Worm (Caenorhabditis elegans) whole organism, L3 larva: Measurements from ENCODE around the gene pbs-6.
A peak's percentile ranks its signal among the peaks of the same experiment; 100 is the strongest.

Experiments
- elt-1 ChIP-seq: fragments of 150-350 bp; optimal IDR thresholded peaks from 2 replicates; lab custom pipeline; 2014; ENCODE audit warnings: missing biosample characterization, missing genetic modification characterization
- elt-2 ChIP-seq: sonication (generic microtip); optimal IDR thresholded peaks from 2 replicates; lab custom pipeline; 2016; ENCODE audit warnings: missing genetic modification reagents, mild to moderate bottlenecking, missing genetic modification characterization, missing compliant biosample characterization
- elt-3 ChIP-seq, 3 experiments: fragments of 150-350 bp in 1 of 3; sonication (generic microtip) in 2 of 3; optimal IDR thresholded peaks; 2 replicates in 2 of 3; 4 replicates in 1 of 3; lab custom pipeline; 2014 to 2017; ENCODE audit warnings: missing biosample characterization in 3 of 3, missing genetic modification characterization in 3 of 3
- jun-1 ChIP-seq: fragments of 150-350 bp; optimal IDR thresholded peaks from 2 replicates; lab custom pipeline; 2014; ENCODE audit warnings: missing biosample characterization, missing genetic modification reagents, missing genetic modification characterization
- lin-15B ChIP-seq: fragments of 150-350 bp; optimal IDR thresholded peaks from 2 replicates; lab custom pipeline; 2014; ENCODE audit warnings: missing biosample characterization, missing genetic modification characterization
- lin-39 ChIP-seq: fragments of 150-350 bp; optimal IDR thresholded peaks from 2 replicates; lab custom pipeline; 2018; ENCODE audit warnings: missing biosample characterization, missing genetic modification reagents, missing genetic modification characterization
- nhr-28 ChIP-seq: fragments of 150-350 bp; optimal IDR thresholded peaks from 2 replicates; lab custom pipeline; 2014; ENCODE audit warnings: missing biosample characterization, missing genetic modification characterization
- nhr-76 ChIP-seq: fragments of 150-350 bp; sonication (generic microtip); optimal IDR thresholded peaks from 5 replicates; lab custom pipeline; 2014; ENCODE audit warnings: missing biosample characterization, missing genetic modification characterization
- nhr-77 ChIP-seq: fragments of 150-350 bp; optimal IDR thresholded peaks from 2 replicates; lab custom pipeline; 2014; ENCODE audit warnings: missing biosample characterization, missing genetic modification characterization
- skn-1 ChIP-seq: fragments of 150-350 bp; optimal IDR thresholded peaks from 2 replicates; lab custom pipeline; 2014; ENCODE audit warnings: missing biosample characterization, missing genetic modification characterization
- snpc-4 ChIP-seq: fragments of 150-350 bp; optimal IDR thresholded peaks from 2 replicates; lab custom pipeline; 2014; ENCODE audit warnings: missing biosample characterization, missing genetic modification characterization
- tbx-2 ChIP-seq: sonication (generic microtip); optimal IDR thresholded peaks from 2 replicates; lab custom pipeline; 2016; ENCODE audit warnings: mild to moderate bottlenecking, missing genetic modification characterization, missing compliant biosample characterization
- unc-39 ChIP-seq: sonication (generic microtip); optimal IDR thresholded peaks from 4 replicates; lab custom pipeline; 2017; ENCODE audit warnings: missing biosample characterization, missing genetic modification characterization
- ztf-4 ChIP-seq: fragments of 150-350 bp; optimal IDR thresholded peaks from 2 replicates; lab custom pipeline; 2014; ENCODE audit warnings: missing biosample characterization, missing genetic modification characterization

DNA sequence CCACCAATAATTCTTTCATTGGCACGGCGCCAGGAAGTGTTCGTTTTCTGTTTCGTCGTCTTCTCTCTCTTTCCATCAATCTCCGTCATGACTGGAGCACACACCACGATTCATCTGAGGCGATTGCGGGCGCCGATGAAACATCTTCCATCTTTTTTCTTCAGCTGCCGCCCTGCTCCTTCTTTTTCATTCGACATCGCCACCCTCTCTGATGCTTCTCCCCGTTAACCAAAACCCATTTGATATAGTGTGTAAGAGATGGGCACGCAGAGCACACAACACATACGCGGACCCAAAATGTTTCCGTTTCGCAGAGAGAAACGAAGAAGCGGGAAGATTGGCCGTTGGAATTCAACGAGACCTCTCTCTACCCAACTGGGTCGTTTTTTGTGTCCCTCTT, 43.6 kb upstream of the pbs-6 start:
- TF ChIP-seq lin-15B (tag; lab: Kevin White, UChicago) (no peak), nhr-77 (no peak), elt-1 (tag; lab: Kevin White, UChicago) (no peak), nhr-76 (tag; lab: Kevin White, UChicago) (no peak), lin-39 (tag; lab: Kevin White, UChicago) (peak; percentile 75), tbx-2 (tag; lab: Kevin White, UChicago) (no peak), nhr-28 (no peak), snpc-4 (tag; lab: Kevin White, UChicago) (no peak), elt-3 (tag; optimal IDR thresholded peaks at IDR 0.05; lab: Kevin White, UChicago) (no peak), ztf-4 (tag; lab: Kevin White, UChicago) (no peak), unc-39 (tag; lab: Kevin White, UChicago) (no peak), skn-1 (tag; lab: Kevin White, UChicago) (no peak), elt-2 (tag; lab: Kevin White, UChicago) (no peak), jun-1 (tag; lab: Kevin White, UChicago) (no peak)
